Fruit fly (Drosophila melanogaster) ovary, adult (tissue): ENCODE results near the gene BG642312.

ENCODE experiments used
- CG17801 ChIP-seq: fragments of 200-800 bp; optimal IDR thresholded peaks from 2 replicates; lab custom pipeline; 2019; ENCODE audit warnings: missing biosample characterization, mild to moderate bottlenecking, missing genetic modification characterization, moderate library complexity; ENCODE audit not compliant: partially characterized antibody

The BG642312 gene

dm6 chr3L:6253730-6254129, 20.5 kb upstream of the BG642312 start:
- TF ChIP-seq CG17801 (GFP tag; lab: Kevin White, UChicago) = peak; percentile 37

- no peak for TF ChIP-seq CG17801 (GFP tag; lab: Kevin White, UChicago)
Observed at dm6 chr3L:6249178-6250078, 16.2 kb upstream of the BG642312 start.

dm6 chr3L:6245646-6246045, 12.5 kb upstream of the BG642312 start, which contains the start of gene Mdr65:
Mdr65 (minus strand) TSS chr3L:6245746.
- TF ChIP-seq CG17801 (GFP tag; lab: Kevin White, UChicago) = no peak

- TF ChIP-seq CG17801 (GFP tag; lab: Kevin White, UChicago) = no peak
Observed at dm6 chr3L:6239968-6240367, 6.8 kb upstream of the BG642312 start, which contains the start of gene CG10226. CG10226 (minus strand) TSS chr3L:6240068.

- no peak for TF ChIP-seq CG17801 (GFP tag; lab: Kevin White, UChicago)
Observed at dm6 chr3L:6234035-6234434, 854 bp upstream of the BG642312 start, which contains the start of gene CG42714. CG42714 (minus strand) TSS chr3L:6234056.

- TF ChIP-seq CG17801 (GFP tag; lab: Kevin White, UChicago) = no peak
Observed at dm6 chr3L:6232261-6232660, 920 bp downstream of the BG642312 start, which contains the start of gene CG13299. CG13299 (minus strand) TSS chr3L:6232361.

dm6 chr3L:6220187-6220586, 13.0 kb downstream of the BG642312 start, which contains the start of gene CG33946:
CG33946 (plus strand) TSS chr3L:6220578.
- peak; percentile 58 for TF ChIP-seq CG17801 (GFP tag; lab: Kevin White, UChicago)

- TF ChIP-seq CG17801 (GFP tag; lab: Kevin White, UChicago) = no peak
Observed at dm6 chr3L:6218517-6219155, 14.5 kb downstream of the BG642312 start.

- TF ChIP-seq CG17801 (GFP tag; lab: Kevin White, UChicago) = no peak
Observed at dm6 chr3L:6217806-6218205, 15.4 kb downstream of the BG642312 start, which contains the start of gene LanA. LanA (minus strand) TSS chr3L:6218022.

dm6 chr3L:6217212-6217611, 16.0 kb downstream of the BG642312 start:
- no peak for TF ChIP-seq CG17801 (GFP tag; lab: Kevin White, UChicago)

- no peak for TF ChIP-seq CG17801 (GFP tag; lab: Kevin White, UChicago)
Observed at dm6 chr3L:6216787-6217078, 16.4 kb downstream of the BG642312 start.

- no peak for TF ChIP-seq CG17801 (GFP tag; lab: Kevin White, UChicago)
Observed at dm6 chr3L:6215976-6216786, 17.0 kb downstream of the BG642312 start.

- TF ChIP-seq CG17801 (GFP tag; lab: Kevin White, UChicago) = no peak
Observed at dm6 chr3L:6200173-6200572, 33.0 kb downstream of the BG642312 start, which contains the start of gene CG8219. CG8219 (plus strand) TSS chr3L:6200473.

- TF ChIP-seq CG17801 (GFP tag; lab: Kevin White, UChicago) = no peak
Observed at dm6 chr3L:6193556-6194114, 39.5 kb downstream of the BG642312 start.
